Fruit fly (Drosophila melanogaster) whole organism, adult: ENCODE measurements around the gene GstT4.

ENCODE experiments used
- CG14711 ChIP-seq: fragments of 200-800 bp; sonication (Bioruptor generic); optimal IDR thresholded peaks from 2 replicates; lab custom pipeline; 2018; ENCODE audit warnings: missing biosample characterization, mild to moderate bottlenecking, missing genetic modification characterization, moderate library complexity
- CG1620 ChIP-seq: fragments of 200-800 bp; sonication (Bioruptor generic); optimal IDR thresholded peaks from 2 replicates; lab custom pipeline; 2016; ENCODE audit warnings: missing biosample characterization, missing genetic modification characterization
- Hr96 ChIP-seq: fragments of 200-800 bp; sonication (Bioruptor generic); optimal IDR thresholded peaks from 2 replicates; lab custom pipeline; 2016; ENCODE audit warnings: missing biosample characterization, missing genetic modification characterization
- cic ChIP-seq: fragments of 200-800 bp; sonication (Bioruptor generic); optimal IDR thresholded peaks from 2 replicates; lab custom pipeline; 2017; ENCODE audit warnings: missing biosample characterization, mild to moderate bottlenecking, missing genetic modification characterization, moderate library complexity
- cnc ChIP-seq, 2 experiments: fragments of >200 bp; optimal IDR thresholded peaks; 2 replicates each; lab custom pipeline; 2017
- kay ChIP-seq: fragments of 200-800 bp; sonication (Bioruptor generic); peaks from one replicate; lab custom pipeline; 2016; ENCODE audit warnings: missing biosample characterization, missing genetic modification characterization, borderline replicate concordance
- ovo ChIP-seq: fragments of 200-800 bp; sonication (Bioruptor generic); optimal IDR thresholded peaks from 2 replicates; lab custom pipeline; 2016; ENCODE audit warnings: missing biosample characterization, missing genetic modification characterization
- tj ChIP-seq: fragments of 200-800 bp; sonication (Bioruptor generic); optimal IDR thresholded peaks from 3 replicates; lab custom pipeline; 2017; ENCODE audit warnings: missing biosample characterization, mild to moderate bottlenecking, missing genetic modification characterization, moderate library complexity

DNA sequence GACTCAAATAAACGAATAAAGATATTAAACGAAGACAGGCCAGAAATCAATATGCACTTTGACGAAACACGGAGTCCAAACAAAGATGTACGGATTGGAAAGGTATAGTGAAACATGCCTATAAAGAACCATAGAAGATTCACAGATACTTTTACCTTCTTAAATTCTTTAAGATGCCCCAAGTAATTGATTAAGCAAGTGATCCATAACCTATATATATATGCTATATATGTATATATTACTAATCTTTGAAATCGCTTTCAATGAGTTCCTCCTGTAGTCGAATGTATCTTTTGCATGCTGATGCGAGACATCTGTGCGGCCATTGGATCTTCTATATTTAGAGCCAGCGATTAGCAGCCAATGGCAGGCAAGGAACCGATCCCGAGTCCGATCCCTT is 36.4 kb upstream of the GstT4 start, which contains the start of gene dmrt11E:
- TF ChIP-seq cnc (optimal IDR thresholded peaks at IDR 0.05; lab: Kevin White, UChicago) (no peak), tj (no peak), Hr96 (GFP tag; lab: Kevin White, UChicago) (no peak), CG14711 (no peak), ovo (GFP tag; lab: Kevin White, UChicago) (no peak), kay (GFP tag; lab: Kevin White, UChicago) (no peak), CG1620 (no peak), cic (GFP tag; lab: Kevin White, UChicago) (no peak)
